Worm (Caenorhabditis elegans) whole organism, mixed stage, embryonic: ENCODE measurements around the gene fib-1.

Source experiments
- bed-3 ChIP-seq: fragments of 200-800 bp; sonication (Bioruptor generic); optimal IDR thresholded peaks from 3 replicates; lab custom pipeline; 2018; ENCODE audit warnings: mild to moderate bottlenecking, missing genetic modification characterization, moderate library complexity, missing compliant biosample characterization
- ces-1 ChIP-seq: fragments of 150-350 bp; optimal IDR thresholded peaks from 2 replicates; lab custom pipeline; 2014; ENCODE audit warnings: missing biosample characterization, missing genetic modification reagents, missing genetic modification characterization
- lsy-2 ChIP-seq: fragments of 150-350 bp; optimal IDR thresholded peaks from 2 replicates; lab custom pipeline; 2014; ENCODE audit warnings: missing biosample characterization, missing genetic modification characterization
- nhr-12 ChIP-seq: fragments of 150-350 bp; optimal IDR thresholded peaks from 2 replicates; lab custom pipeline; 2014; ENCODE audit warnings: missing biosample characterization, missing genetic modification characterization
- nhr-237 ChIP-seq: fragments of 150-350 bp; optimal IDR thresholded peaks from 2 replicates; lab custom pipeline; 2014; ENCODE audit warnings: missing biosample characterization, missing genetic modification characterization
- pha-4 ChIP-seq: fragments of 150-350 bp; optimal IDR thresholded peaks from 2 replicates; lab custom pipeline; 2018; ENCODE audit warnings: missing biosample characterization, missing genetic modification reagents, missing genetic modification characterization
- snpc-4 ChIP-seq: fragments of 150-350 bp; optimal IDR thresholded peaks from 2 replicates; lab custom pipeline; 2014; ENCODE audit warnings: missing biosample characterization, missing genetic modification characterization

DNA sequence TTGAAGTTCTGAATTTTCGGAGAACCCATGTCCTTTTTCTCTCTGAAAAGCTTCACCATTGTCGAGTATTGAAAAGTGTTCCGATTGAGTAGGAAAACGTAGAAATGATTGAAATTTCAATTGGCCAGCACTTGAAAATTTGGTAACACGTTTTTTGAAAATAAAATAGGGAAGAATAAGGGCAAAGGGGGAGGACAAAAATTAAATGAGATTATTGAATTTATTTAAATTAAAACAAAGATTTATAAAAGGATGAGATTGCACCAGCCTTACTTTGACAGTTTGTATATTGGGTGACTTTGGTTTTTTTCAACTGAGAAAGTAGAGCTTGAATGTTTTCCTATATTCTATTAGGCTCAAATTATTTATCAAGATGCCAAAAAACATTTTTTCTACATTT lies 12.1 kb upstream of the fib-1 start, which contains the start of gene obr-2:
- TF ChIP-seq ces-1 (GFP tag; lab: Kevin White, UChicago) (no peak), lsy-2 (no peak), pha-4 (no peak), bed-3 (GFP tag; lab: Kevin White, UChicago) (no peak), snpc-4 (no peak), nhr-12 (tag; lab: Kevin White, UChicago) (no peak), nhr-237 (tag; lab: Kevin White, UChicago) (no peak)
